Fruit fly (Drosophila melanogaster): ENCODE results near the gene ntc.
A peak's percentile ranks its signal among the peaks of the same experiment; 100 is the strongest.

Gene ntc

dm6 chr3L:3771406-3771935, 34.8 kb downstream of the ntc start:
- TF ChIP-seq CG7101 (tag; optimal IDR thresholded peaks at IDR 0.05) (peak; percentile 84), CG5204 (GFP tag; optimal IDR thresholded peaks at IDR 0.05) (no peak), cnc (optimal IDR thresholded peaks at IDR 0.05) (no peak), Clk (GFP tag; optimal IDR thresholded peaks at IDR 0.05) (no peak), tj (GFP tag; optimal IDR thresholded peaks at IDR 0.05) (peak; percentile 89), CG33017 (tag; optimal IDR thresholded peaks at IDR 0.05) (peak; percentile 77), Crg-1 (GFP tag; optimal IDR thresholded peaks at IDR 0.05) (no peak), cic (GFP tag; optimal IDR thresholded peaks at IDR 0.05) (peak; percentile 3), bab1 (GFP tag; optimal IDR thresholded peaks at IDR 0.05) (peak; percentile 91), CG11617 (GFP tag; optimal IDR thresholded peaks at IDR 0.05) (peak; percentile 8), CG7045 (GFP tag; optimal IDR thresholded peaks at IDR 0.05) (no peak), toe (GFP tag; optimal IDR thresholded peaks at IDR 0.05) (no peak), Hr96 (GFP tag; optimal IDR thresholded peaks at IDR 0.05) (no peak), Mnt (GFP tag; optimal IDR thresholded peaks at IDR 0.05) (no peak), ovo (GFP tag; optimal IDR thresholded peaks at IDR 0.05) (peak; percentile 3), CG14711 (tag; optimal IDR thresholded peaks at IDR 0.05) (peak; percentile 64), pad (GFP tag; optimal IDR thresholded peaks at IDR 0.05) (peak; percentile 26), CG1620 (GFP tag; optimal IDR thresholded peaks at IDR 0.05) (no peak)

DNA sequence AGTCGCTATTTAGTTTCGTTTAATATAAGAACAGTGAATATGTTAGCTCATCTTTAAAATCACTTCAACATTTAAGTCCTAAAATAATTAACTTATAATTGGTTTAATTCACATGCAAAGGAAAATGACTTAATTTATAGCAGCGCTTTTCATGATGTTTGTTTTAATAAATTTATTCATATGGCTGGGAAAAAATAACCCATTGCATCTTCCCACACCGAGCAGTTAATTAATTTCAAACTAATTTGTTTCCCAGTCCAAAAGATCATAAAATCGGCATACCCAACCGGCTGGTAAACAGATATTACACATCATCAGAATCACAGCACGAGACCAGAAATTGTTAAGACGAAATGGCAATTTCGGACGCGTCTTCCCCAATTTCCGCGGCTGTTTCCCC, 35.4 kb downstream of the ntc start:
- TF ChIP-seq bab1 (GFP tag; optimal IDR thresholded peaks at IDR 0.05): no peak
- no peak for TF ChIP-seq CG33017 (tag; optimal IDR thresholded peaks at IDR 0.05)
- TF ChIP-seq kay (GFP tag; ENCODE audit: borderline replicate concordance): no peak
- no peak for TF ChIP-seq tj (GFP tag; optimal IDR thresholded peaks at IDR 0.05)
- no peak for TF ChIP-seq pad (GFP tag; optimal IDR thresholded peaks at IDR 0.05)
- TF ChIP-seq Crg-1 (GFP tag; optimal IDR thresholded peaks at IDR 0.05): no peak
- TF ChIP-seq Hr96 (GFP tag; optimal IDR thresholded peaks at IDR 0.05): no peak
- no peak for TF ChIP-seq Clk (GFP tag; optimal IDR thresholded peaks at IDR 0.05)
- no peak for TF ChIP-seq toe (GFP tag; optimal IDR thresholded peaks at IDR 0.05)
- TF ChIP-seq CG11617 (GFP tag; optimal IDR thresholded peaks at IDR 0.05): no peak
- TF ChIP-seq Mnt (GFP tag; optimal IDR thresholded peaks at IDR 0.05): no peak

dm6 chr3L:3769157-3769556, 37.1 kb downstream of the ntc start:
- no peak for TF ChIP-seq toe (GFP tag; optimal IDR thresholded peaks at IDR 0.05)
- TF ChIP-seq kay (GFP tag; ENCODE audit: borderline replicate concordance): no peak
- no peak for TF ChIP-seq pad (GFP tag; optimal IDR thresholded peaks at IDR 0.05)
- no peak for TF ChIP-seq cic (GFP tag; optimal IDR thresholded peaks at IDR 0.05)
- no peak for TF ChIP-seq ovo (GFP tag; optimal IDR thresholded peaks at IDR 0.05)
- no peak for TF ChIP-seq CG7045 (GFP tag; optimal IDR thresholded peaks at IDR 0.05)
- no peak for TF ChIP-seq tj (GFP tag; optimal IDR thresholded peaks at IDR 0.05)
- TF ChIP-seq CG5204 (GFP tag; optimal IDR thresholded peaks at IDR 0.05): no peak
- TF ChIP-seq CG14711 (tag; optimal IDR thresholded peaks at IDR 0.05): no peak
- TF ChIP-seq Clk (GFP tag; optimal IDR thresholded peaks at IDR 0.05): no peak
- TF ChIP-seq cnc (optimal IDR thresholded peaks at IDR 0.05): no peak
- TF ChIP-seq CG7101 (tag; optimal IDR thresholded peaks at IDR 0.05): no peak
- TF ChIP-seq bab1 (GFP tag; optimal IDR thresholded peaks at IDR 0.05): no peak
- TF ChIP-seq CG12768 (GFP tag; optimal IDR thresholded peaks at IDR 0.05): no peak

dm6 chr3L:3767825-3768224, 38.4 kb downstream of the ntc start:
- no peak for TF ChIP-seq Clk (GFP tag; optimal IDR thresholded peaks at IDR 0.05)
- no peak for TF ChIP-seq tj (GFP tag; optimal IDR thresholded peaks at IDR 0.05)
- peak; percentile 56 for TF ChIP-seq cic (GFP tag; optimal IDR thresholded peaks at IDR 0.05)
- TF ChIP-seq pad (GFP tag; optimal IDR thresholded peaks at IDR 0.05): no peak
- TF ChIP-seq kay (GFP tag; ENCODE audit: borderline replicate concordance): no peak

- no peak for TF ChIP-seq cnc (optimal IDR thresholded peaks at IDR 0.05)
- TF ChIP-seq Hr96 (GFP tag; optimal IDR thresholded peaks at IDR 0.05): no peak
- no peak for TF ChIP-seq CG1620 (GFP tag; optimal IDR thresholded peaks at IDR 0.05)
- no peak for TF ChIP-seq bab1 (GFP tag; optimal IDR thresholded peaks at IDR 0.05)
- TF ChIP-seq CG14711 (tag; optimal IDR thresholded peaks at IDR 0.05): no peak
Measured at dm6 chr3L:3766704-3767103, 39.6 kb downstream of the ntc start.

- TF ChIP-seq CG1620 (GFP tag; optimal IDR thresholded peaks at IDR 0.05): no peak
- TF ChIP-seq kay (GFP tag; ENCODE audit: borderline replicate concordance): no peak
- peak; percentile 80 for TF ChIP-seq cic (GFP tag; optimal IDR thresholded peaks at IDR 0.05)
- TF ChIP-seq Clk (GFP tag; optimal IDR thresholded peaks at IDR 0.05): peak; percentile 72
- peak; percentile 70 for TF ChIP-seq tj (GFP tag; optimal IDR thresholded peaks at IDR 0.05)
- TF ChIP-seq CG7045 (GFP tag; optimal IDR thresholded peaks at IDR 0.05): peak; percentile 33
- peak; percentile 12 for TF ChIP-seq ovo (GFP tag; optimal IDR thresholded peaks at IDR 0.05)
- TF ChIP-seq toe (GFP tag; optimal IDR thresholded peaks at IDR 0.05): no peak
- TF ChIP-seq CG33017 (tag; optimal IDR thresholded peaks at IDR 0.05): peak; percentile 82
- TF ChIP-seq pad (GFP tag; optimal IDR thresholded peaks at IDR 0.05): peak; percentile 55
- TF ChIP-seq cnc (optimal IDR thresholded peaks at IDR 0.05): no peak
- peak; percentile 61 for TF ChIP-seq CG12768 (GFP tag; optimal IDR thresholded peaks at IDR 0.05)
- TF ChIP-seq Hr96 (GFP tag; optimal IDR thresholded peaks at IDR 0.05): peak; percentile 17
- TF ChIP-seq Mnt (GFP tag; optimal IDR thresholded peaks at IDR 0.05): peak; percentile 64
- TF ChIP-seq CG14711 (tag; optimal IDR thresholded peaks at IDR 0.05): peak; percentile 67
- TF ChIP-seq Crg-1 (GFP tag; optimal IDR thresholded peaks at IDR 0.05): peak; percentile 13
- TF ChIP-seq CG7101 (tag; optimal IDR thresholded peaks at IDR 0.05): peak; percentile 83
- TF ChIP-seq CG11617 (GFP tag; optimal IDR thresholded peaks at IDR 0.05): peak; percentile 54
- peak; percentile 31 for TF ChIP-seq bab1 (GFP tag; optimal IDR thresholded peaks at IDR 0.05)
- TF ChIP-seq CG5204 (GFP tag; optimal IDR thresholded peaks at IDR 0.05): peak; percentile 47
Measured at dm6 chr3L:3765782-3766520, 40.3 kb downstream of the ntc start.
